Worm (Caenorhabditis elegans) whole organism, midembryonic: Measurements from ENCODE around the gene srg-41.

Experiments used
- T22C8.4 ChIP-seq: fragments of 200-800 bp; sonication (Bioruptor generic); IDR thresholded peaks from 2 replicates; pipeline ENCODE4 v1.3.6; 2022; ENCODE audit warnings: missing genetic modification characterization, missing compliant biosample characterization
- cog-1 ChIP-seq: sonication (generic microtip); optimal IDR thresholded peaks from 2 replicates; lab custom pipeline; 2016; ENCODE audit warnings: missing genetic modification characterization, missing compliant biosample characterization
- flt-1 ChIP-seq: fragments of 200-800 bp; sonication (Bioruptor generic); IDR thresholded peaks from 2 replicates; pipeline ENCODE4 v1.3.6; 2022; ENCODE audit warnings: missing genetic modification characterization, missing compliant biosample characterization
- klf-2 ChIP-seq: fragments of 200-800 bp; sonication (Bioruptor generic); conservative IDR thresholded peaks from 2 replicates; pipeline ENCODE4 v1.3.6; 2022; ENCODE audit warnings: missing genetic modification reagents, missing genetic modification characterization, missing compliant biosample characterization
- med-1 ChIP-seq: sonication (generic microtip); optimal IDR thresholded peaks from 2 replicates; lab custom pipeline; 2017; ENCODE audit warnings: missing genetic modification characterization, mild to moderate bottlenecking, missing compliant biosample characterization, antibody characterized with exemption, missing genetic modification reagents; ENCODE audit not compliant: insufficient read depth
- ref-1 ChIP-seq: fragments of 200-800 bp; sonication (Bioruptor generic); conservative IDR thresholded peaks from 2 replicates; pipeline ENCODE4 v1.3.6; 2022; ENCODE audit warnings: missing genetic modification reagents, missing genetic modification characterization, missing compliant biosample characterization
- tab-1 ChIP-seq: fragments of 200-800 bp; sonication (Bioruptor generic); IDR thresholded peaks from 2 replicates; pipeline ENCODE4 v1.3.6; 2022; ENCODE audit warnings: missing genetic modification characterization, missing compliant biosample characterization
- ztf-23 ChIP-seq: fragments of 200-800 bp; sonication (Bioruptor generic); IDR thresholded peaks from 2 replicates; pipeline ENCODE4 v1.3.6; 2022; ENCODE audit warnings: missing genetic modification reagents, missing genetic modification characterization, missing compliant biosample characterization
- ztf-29 ChIP-seq: fragments of 200-800 bp; sonication (Bioruptor generic); IDR thresholded peaks from 2 replicates; pipeline ENCODE4 v1.3.6; 2022; ENCODE audit warnings: missing genetic modification reagents, missing genetic modification characterization, missing compliant biosample characterization

srg-41 gene

ce11 chrV:11167745-11168144, 6.1 kb upstream of the srg-41 start:
- no peak for TF ChIP-seq cog-1 (tag; lab: Kevin White, UChicago)
- no peak for TF ChIP-seq klf-2 (GFP tag; lab: Robert Waterston, UW)
- TF ChIP-seq ref-1: no peak

- TF ChIP-seq ztf-23 (GFP tag; lab: Robert Waterston, UW) (no peak), T22C8.4 (no peak), ref-1 (no peak), ztf-29 (no peak), tab-1 (GFP tag; lab: Robert Waterston, UW) (no peak), flt-1 (GFP tag; lab: Robert Waterston, UW) (no peak), med-1 (no peak), cog-1 (tag; lab: Kevin White, UChicago) (no peak)
These were observed 2.8 kb upstream of the srg-41 start, which contains the start of gene srg-40 for ce11 chrV:11164475-11164874. Gene srg-40 (minus strand): TSS chrV:11164575.

ce11 chrV:11157947-11158346, 3.7 kb downstream of the srg-41 start, which contains the start of gene srg-42:
Gene srg-42 (minus strand): TSS chrV:11158047.
- TF ChIP-seq T22C8.4 (no peak), tab-1 (GFP tag; lab: Robert Waterston, UW) (no peak), flt-1 (GFP tag; lab: Robert Waterston, UW) (no peak), ztf-23 (GFP tag; lab: Robert Waterston, UW) (no peak), ztf-29 (no peak), klf-2 (GFP tag; lab: Robert Waterston, UW) (no peak), ref-1 (no peak), med-1 (no peak), cog-1 (tag; lab: Kevin White, UChicago) (no peak)

- TF ChIP-seq T22C8.4: no peak
- no peak for TF ChIP-seq flt-1 (GFP tag; lab: Robert Waterston, UW)
- TF ChIP-seq ztf-29: no peak
- TF ChIP-seq ztf-23 (GFP tag; lab: Robert Waterston, UW): no peak
- no peak for TF ChIP-seq ref-1
- no peak for TF ChIP-seq med-1
- TF ChIP-seq cog-1 (tag; lab: Kevin White, UChicago): no peak
- TF ChIP-seq klf-2 (GFP tag; lab: Robert Waterston, UW): no peak
- no peak for TF ChIP-seq tab-1 (GFP tag; lab: Robert Waterston, UW)
These were observed 5.1 kb downstream of the srg-41 start for ce11 chrV:11156589-11156988.

- no peak for TF ChIP-seq ref-1
- TF ChIP-seq tab-1 (GFP tag; lab: Robert Waterston, UW): no peak
- no peak for TF ChIP-seq ztf-23 (GFP tag; lab: Robert Waterston, UW)
- TF ChIP-seq ztf-29: no peak
- no peak for TF ChIP-seq klf-2 (GFP tag; lab: Robert Waterston, UW)
These were observed 6.1 kb downstream of the srg-41 start, which contains the start of gene srg-38 for ce11 chrV:11155553-11155952. Gene srg-38 (minus strand): TSS chrV:11155653.

- no peak for TF ChIP-seq flt-1 (GFP tag; lab: Robert Waterston, UW)
- TF ChIP-seq klf-2 (GFP tag; lab: Robert Waterston, UW): no peak
- TF ChIP-seq tab-1 (GFP tag; lab: Robert Waterston, UW): no peak
- TF ChIP-seq med-1: no peak
- TF ChIP-seq ref-1: no peak
- TF ChIP-seq ztf-23 (GFP tag; lab: Robert Waterston, UW): no peak
- TF ChIP-seq ztf-29: no peak
- no peak for TF ChIP-seq cog-1 (tag; lab: Kevin White, UChicago)
- TF ChIP-seq T22C8.4: no peak
These were observed 9.4 kb downstream of the srg-41 start, which contains the start of gene srg-39 for ce11 chrV:11152333-11152732. Gene srg-39 (minus strand): TSS chrV:11152433.

- no peak for TF ChIP-seq T22C8.4
- no peak for TF ChIP-seq tab-1 (GFP tag; lab: Robert Waterston, UW)
- TF ChIP-seq cog-1 (tag; lab: Kevin White, UChicago): no peak
These were observed 12.3 kb downstream of the srg-41 start, which contains the start of gene T19C4.1 for ce11 chrV:11149405-11149804. Gene T19C4.1 (plus strand): TSS chrV:11149705.

ce11 chrV:11148971-11149370, 12.7 kb downstream of the srg-41 start:
- TF ChIP-seq klf-2 (GFP tag; lab: Robert Waterston, UW): no peak
- TF ChIP-seq flt-1 (GFP tag; lab: Robert Waterston, UW): no peak
- TF ChIP-seq ztf-23 (GFP tag; lab: Robert Waterston, UW): no peak
- TF ChIP-seq ref-1: no peak
- TF ChIP-seq ztf-29: no peak
- TF ChIP-seq T22C8.4: no peak
- no peak for TF ChIP-seq med-1
- TF ChIP-seq tab-1 (GFP tag; lab: Robert Waterston, UW): no peak

ce11 chrV:11147780-11148144, 13.9 kb downstream of the srg-41 start:
- TF ChIP-seq ztf-23 (GFP tag; lab: Robert Waterston, UW) (no peak), ztf-29 (no peak), med-1 (no peak), ref-1 (no peak), cog-1 (tag; lab: Kevin White, UChicago) (no peak), klf-2 (GFP tag; lab: Robert Waterston, UW) (no peak), T22C8.4 (no peak), tab-1 (GFP tag; lab: Robert Waterston, UW) (no peak), flt-1 (GFP tag; lab: Robert Waterston, UW) (no peak)

ce11 chrV:11146958-11147779, 14.5 kb downstream of the srg-41 start, which contains the start of the genes T19C4.24 and nlp-33:
Gene T19C4.24 (minus strand): TSS chrV:11147008.
Gene nlp-33 (plus strand): TSS chrV:11147346.
- no peak for TF ChIP-seq flt-1 (GFP tag; lab: Robert Waterston, UW)
- no peak for TF ChIP-seq klf-2 (GFP tag; lab: Robert Waterston, UW)
- no peak for TF ChIP-seq med-1
- TF ChIP-seq ref-1: no peak
- TF ChIP-seq ztf-29: no peak
- TF ChIP-seq T22C8.4: no peak
- no peak for TF ChIP-seq cog-1 (tag; lab: Kevin White, UChicago)
- TF ChIP-seq ztf-23 (GFP tag; lab: Robert Waterston, UW): no peak
- no peak for TF ChIP-seq tab-1 (GFP tag; lab: Robert Waterston, UW)
